Fruit fly (Drosophila melanogaster) whole organism: ENCODE measurements around the gene Polr1F.

ENCODE experiments used
- CG8478 ChIP-seq: fragments of >200 bp; optimal IDR thresholded peaks from 2 replicates; lab custom pipeline; 2018; ENCODE audit warnings: inconsistent platforms
- Dll ChIP-seq: fragments of >200 bp; optimal IDR thresholded peaks from 2 replicates; lab custom pipeline; 2017
- EcR ChIP-seq, 2 experiments: fragments of >200 bp; optimal IDR thresholded peaks; 2 replicates each; lab custom pipeline; 2017; ENCODE audit warnings: missing biosample characterization in 2 of 2, missing genetic modification characterization in 2 of 2, missing genetic modification reagents in 2 of 2
- psq ChIP-seq: fragments of >200 bp; optimal IDR thresholded peaks from 2 replicates; lab custom pipeline; 2017
- usp ChIP-seq: fragments of >200 bp; optimal IDR thresholded peaks from 2 replicates; lab custom pipeline; 2017; ENCODE audit warnings: missing biosample characterization, missing genetic modification characterization, mixed read lengths

DNA sequence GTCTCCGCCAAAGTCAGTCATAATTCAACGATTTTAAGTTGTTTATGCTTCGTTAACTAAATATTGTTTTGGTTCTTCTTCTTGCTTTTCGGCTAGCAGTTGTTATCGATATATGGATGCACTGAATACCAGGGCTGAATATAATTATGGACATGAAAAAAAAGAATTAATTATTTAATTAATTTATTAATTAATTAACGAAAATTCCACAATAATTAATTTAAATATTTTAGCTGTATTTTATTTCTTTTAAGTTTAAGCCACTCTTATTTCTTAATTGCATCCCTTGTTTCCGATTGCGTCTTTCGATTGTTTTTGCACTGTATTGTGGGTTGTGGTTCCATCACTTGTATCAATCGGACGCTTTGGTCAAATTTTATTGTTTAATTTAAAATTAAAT is 42.5 kb upstream of the Polr1F start, which contains the start of the genes Gas41 and SA1:
- TF ChIP-seq psq (no peak), EcR (GFP tag; optimal IDR thresholded peaks at IDR 0.05; lab: Kevin White, UChicago) (no peak), usp (GFP tag; lab: Kevin White, UChicago) (no peak), CG8478 (lab: Kevin White, UChicago) (no peak), Dll (lab: Kevin White, UChicago) (no peak)
